Worm (Caenorhabditis elegans) whole organism, L3 larva: Measurements from ENCODE around the gene vdac-1.

ENCODE experiments used
- R02D3.7 ChIP-seq: fragments of 150-350 bp; optimal IDR thresholded peaks from 2 replicates; lab custom pipeline; 2014; ENCODE audit warnings: missing biosample characterization, missing genetic modification characterization
- ama-1 ChIP-seq: fragments of 150-350 bp; optimal IDR thresholded peaks from 2 replicates; lab custom pipeline; 2018
- ceh-28 ChIP-seq: fragments of 150-350 bp; optimal IDR thresholded peaks from 2 replicates; lab custom pipeline; 2014; ENCODE audit warnings: missing biosample characterization, missing genetic modification reagents, missing genetic modification characterization
- ceh-82 ChIP-seq: fragments of 150-350 bp; optimal IDR thresholded peaks from 2 replicates; lab custom pipeline; 2014; ENCODE audit warnings: missing biosample characterization, missing genetic modification characterization
- elt-3 ChIP-seq, 3 experiments: fragments of 150-350 bp in 1 of 3; sonication (generic microtip) in 2 of 3; optimal IDR thresholded peaks; 2 replicates in 2 of 3; 4 replicates in 1 of 3; lab custom pipeline; 2014 to 2017; ENCODE audit warnings: missing biosample characterization in 3 of 3, missing genetic modification characterization in 3 of 3
- fkh-10 ChIP-seq: sonication (generic microtip); optimal IDR thresholded peaks from 2 replicates; lab custom pipeline; 2017; ENCODE audit warnings: missing biosample characterization, missing genetic modification reagents, missing genetic modification characterization
- lsy-12 ChIP-seq: sonication (generic microtip); optimal IDR thresholded peaks from 2 replicates; lab custom pipeline; 2016; ENCODE audit warnings: mild to moderate bottlenecking, missing genetic modification characterization, missing compliant biosample characterization
- nfya-1 ChIP-seq: sonication (generic microtip); optimal IDR thresholded peaks from 2 replicates; lab custom pipeline; 2017; ENCODE audit warnings: missing genetic modification characterization, mild to moderate bottlenecking, missing compliant biosample characterization, antibody characterized with exemption, moderate library complexity; ENCODE audit not compliant: insufficient read depth
- nhr-28 ChIP-seq: fragments of 150-350 bp; optimal IDR thresholded peaks from 2 replicates; lab custom pipeline; 2014; ENCODE audit warnings: missing biosample characterization, missing genetic modification characterization
- nhr-76 ChIP-seq: fragments of 150-350 bp; sonication (generic microtip); optimal IDR thresholded peaks from 5 replicates; lab custom pipeline; 2014; ENCODE audit warnings: missing biosample characterization, missing genetic modification characterization
- pha-4 ChIP-seq: fragments of 150-350 bp; optimal IDR thresholded peaks from 2 replicates; lab custom pipeline; 2014; ENCODE audit warnings: missing biosample characterization, missing genetic modification reagents, missing genetic modification characterization
- snpc-4 ChIP-seq: fragments of 150-350 bp; optimal IDR thresholded peaks from 2 replicates; lab custom pipeline; 2014; ENCODE audit warnings: missing biosample characterization, missing genetic modification characterization
- unc-62 ChIP-seq: fragments of 150-350 bp; sonication (generic microtip); optimal IDR thresholded peaks from 4 replicates; lab custom pipeline; 2014; ENCODE audit warnings: missing biosample characterization, missing genetic modification reagents, missing genetic modification characterization
- ztf-11 ChIP-seq: fragments of 150-350 bp; optimal IDR thresholded peaks from 2 replicates; lab custom pipeline; 2014; ENCODE audit warnings: missing biosample characterization, missing genetic modification characterization

DNA sequence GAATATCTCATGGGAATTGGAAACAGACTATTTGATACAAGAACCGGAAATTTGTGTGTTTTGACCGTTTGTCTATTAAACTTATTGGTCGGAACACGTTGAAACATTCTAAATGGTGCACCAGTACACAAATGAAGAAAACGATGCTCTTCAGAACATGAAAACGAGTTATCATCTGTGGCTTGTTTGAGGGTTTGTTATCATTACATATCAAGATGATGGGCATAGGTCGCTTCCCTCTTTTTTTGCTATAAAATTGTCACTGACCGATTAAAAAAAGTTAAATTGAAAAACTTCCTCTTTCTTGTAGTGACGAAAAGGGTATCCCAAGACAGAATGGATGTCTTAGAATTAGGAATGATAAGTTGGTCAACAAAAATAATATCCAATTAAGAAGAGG is 39.1 kb downstream of the vdac-1 start:
- TF ChIP-seq lsy-12 (tag; lab: Kevin White, UChicago) (no peak), nfya-1 (tag; lab: Kevin White, UChicago) (no peak), snpc-4 (tag; lab: Kevin White, UChicago) (no peak), ceh-28 (no peak), R02D3.7 (tag; lab: Kevin White, UChicago) (no peak), ztf-11 (tag; lab: Kevin White, UChicago) (no peak), nhr-76 (tag; lab: Kevin White, UChicago) (no peak), pha-4 (tag; lab: Kevin White, UChicago) (no peak), elt-3 (tag; optimal IDR thresholded peaks at IDR 0.05; lab: Kevin White, UChicago) (no peak), nhr-28 (no peak), fkh-10 (no peak), ceh-82 (tag; lab: Kevin White, UChicago) (no peak), ama-1 (lab: Kevin White, UChicago) (no peak), unc-62 (GFP tag; lab: Kevin White, UChicago) (no peak)
